Worm (Caenorhabditis elegans) whole organism, L2 larva: Measurements from ENCODE around the gene kvs-5.
"Not testable (repeated sequence)": the region's sequence is repeated elsewhere in the genome, so short reads cannot be mapped to it uniquely, and the experiment has no call there.

ENCODE experiments used
- lin-39 ChIP-seq: fragments of 150-350 bp; optimal IDR thresholded peaks from 2 replicates; lab custom pipeline; 2014; ENCODE audit warnings: missing biosample characterization, missing genetic modification reagents, missing genetic modification characterization
- nhr-10 ChIP-seq: sonication (generic microtip); optimal IDR thresholded peaks from 2 replicates; lab custom pipeline; 2017; ENCODE audit warnings: missing biosample characterization, missing genetic modification characterization

DNA sequence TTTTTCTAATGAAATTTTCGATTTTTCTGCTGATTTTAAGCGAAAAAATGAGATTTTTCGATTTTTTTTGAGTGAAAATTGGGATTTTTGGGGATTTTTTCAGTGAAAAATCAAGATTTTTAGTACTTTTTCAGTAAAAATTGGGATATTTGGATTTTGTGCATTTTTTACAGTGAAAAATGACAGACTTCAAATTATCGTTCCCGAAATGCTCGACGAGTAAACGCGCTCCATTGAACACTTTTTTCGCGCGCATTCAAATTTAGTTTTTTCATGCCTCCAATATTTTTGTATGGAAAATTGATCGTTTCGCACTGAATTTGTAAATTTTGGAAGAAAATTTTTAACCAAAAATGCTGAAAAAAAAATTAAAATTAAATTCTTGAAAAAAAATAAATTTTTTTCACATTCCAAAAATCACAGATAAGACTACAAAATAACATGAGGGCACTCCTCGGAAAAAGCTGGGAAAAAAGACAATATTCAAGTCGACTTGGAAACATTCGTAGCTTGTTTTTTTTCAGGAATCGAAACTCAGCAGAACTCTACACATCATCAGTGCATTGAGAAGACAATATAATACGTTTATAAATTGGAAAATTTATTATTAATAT is 33.5 kb downstream of the kvs-5 start:
- not testable (repeated sequence) for TF ChIP-seq lin-39, nhr-10 (tag; lab: Kevin White, UChicago)
